Fruit fly (Drosophila melanogaster) whole organism: ENCODE results near the gene da.

Experiments
- CG8478 ChIP-seq: fragments of >200 bp; optimal IDR thresholded peaks from 2 replicates; lab custom pipeline; 2018; ENCODE audit warnings: inconsistent platforms
- Dll ChIP-seq: fragments of >200 bp; optimal IDR thresholded peaks from 2 replicates; lab custom pipeline; 2017
- EcR ChIP-seq, 2 experiments: fragments of >200 bp; optimal IDR thresholded peaks; 2 replicates each; lab custom pipeline; 2017; ENCODE audit warnings: missing biosample characterization in 2 of 2, missing genetic modification characterization in 2 of 2, missing genetic modification reagents in 2 of 2
- pan ChIP-seq: fragments of >200 bp; optimal IDR thresholded peaks from 2 replicates; lab custom pipeline; 2017
- psq ChIP-seq: fragments of >200 bp; optimal IDR thresholded peaks from 2 replicates; lab custom pipeline; 2017
- usp ChIP-seq: fragments of >200 bp; optimal IDR thresholded peaks from 2 replicates; lab custom pipeline; 2017; ENCODE audit warnings: missing biosample characterization, missing genetic modification characterization, mixed read lengths

The da gene

DNA sequence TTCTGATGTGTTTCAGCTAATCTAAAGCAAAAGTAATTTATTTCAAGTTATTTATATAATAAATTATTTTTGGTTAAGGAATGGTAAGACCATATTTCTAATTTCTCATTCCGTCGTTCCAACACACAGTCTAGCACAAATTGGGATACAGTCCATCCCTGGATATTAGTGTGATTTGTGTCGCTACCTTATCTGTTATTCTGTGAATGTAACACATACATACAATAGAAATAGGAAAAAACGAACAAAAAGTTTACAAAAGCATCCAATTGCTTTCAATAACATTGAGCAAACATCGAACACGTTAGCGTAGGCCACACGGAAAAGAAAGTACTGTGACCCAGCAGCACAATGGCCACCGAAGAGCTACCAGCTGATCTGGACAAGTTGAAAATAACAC is 21.4 kb upstream of the da start, which contains the start of gene CG5056:
Gene CG5056 (plus strand): TSS at position 168 of the 400 bp plus-strand sequence.
- TF ChIP-seq psq (lab: Kevin White, UChicago) = no peak
- no peak for TF ChIP-seq usp (GFP tag; lab: Kevin White, UChicago)
- TF ChIP-seq pan (lab: Kevin White, UChicago) = no peak
- TF ChIP-seq Dll (lab: Kevin White, UChicago) = no peak
- TF ChIP-seq EcR (GFP tag; optimal IDR thresholded peaks at IDR 0.05; lab: Kevin White, UChicago) = no peak

DNA sequence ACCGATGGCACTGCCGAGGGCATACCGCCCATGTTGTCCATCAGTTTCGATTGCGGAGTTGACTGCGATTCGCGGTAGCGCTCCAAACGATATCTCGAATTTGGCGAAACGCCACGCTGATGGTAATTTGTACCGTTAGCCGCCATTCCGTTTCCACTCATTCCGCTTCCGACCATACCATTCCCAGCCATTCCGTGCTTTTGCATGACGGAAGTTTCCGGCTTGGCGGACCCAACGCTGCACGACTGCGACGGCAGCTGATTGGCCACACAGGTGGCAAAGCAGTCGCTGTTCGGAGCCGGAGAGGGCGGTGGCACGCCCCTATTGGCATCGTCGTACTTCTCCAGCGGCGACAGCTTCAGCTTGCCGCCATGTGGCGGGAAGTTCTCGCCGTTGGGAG is 15.6 kb upstream of the da start:
- no peak for TF ChIP-seq Dll (lab: Kevin White, UChicago)
- no peak for TF ChIP-seq psq (lab: Kevin White, UChicago)
- no peak for TF ChIP-seq pan (lab: Kevin White, UChicago)
- TF ChIP-seq EcR (GFP tag; optimal IDR thresholded peaks at IDR 0.05; lab: Kevin White, UChicago) = no peak
- no peak for TF ChIP-seq CG8478 (lab: Kevin White, UChicago)
- TF ChIP-seq usp (GFP tag; lab: Kevin White, UChicago) = no peak

DNA sequence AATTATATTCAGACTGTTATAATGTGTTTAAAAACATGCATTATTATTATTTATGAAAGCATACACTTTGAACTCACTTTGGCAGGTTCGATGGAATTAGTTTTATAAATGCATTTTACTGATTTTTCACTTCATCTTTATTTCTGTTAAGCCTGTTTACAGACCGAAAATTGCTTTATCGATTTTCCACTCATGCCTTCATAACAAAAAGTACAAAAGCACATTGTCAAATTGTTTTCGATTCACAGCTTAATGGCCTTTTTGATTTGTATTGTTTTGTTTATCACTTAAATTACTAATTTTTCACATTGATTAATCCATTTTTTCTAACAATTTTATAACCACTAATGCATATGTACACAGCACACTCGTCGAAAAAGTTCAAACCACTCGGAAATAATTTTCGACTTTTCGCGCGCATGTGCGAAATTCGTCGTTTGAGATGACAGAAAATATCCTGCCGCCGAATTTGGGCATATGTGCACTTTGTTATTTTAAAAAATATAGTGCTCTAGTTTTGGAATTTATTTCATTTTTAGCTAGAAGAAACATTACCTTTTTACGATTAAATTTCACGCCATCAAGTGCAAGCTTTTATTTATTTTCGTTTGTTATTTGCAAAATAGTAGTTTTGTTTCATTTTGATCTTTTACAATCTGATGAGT is 14.2 kb upstream of the da start, which contains the start of gene rho-5:
Gene rho-5 (minus strand): TSS at position 296 of the 665 bp plus-strand sequence.
- TF ChIP-seq EcR (GFP tag; optimal IDR thresholded peaks at IDR 0.05; lab: Kevin White, UChicago) = no peak
- no peak for TF ChIP-seq Dll (lab: Kevin White, UChicago)
- no peak for TF ChIP-seq pan (lab: Kevin White, UChicago)
- TF ChIP-seq psq (lab: Kevin White, UChicago) = no peak
- TF ChIP-seq CG8478 (lab: Kevin White, UChicago) = no peak
- no peak for TF ChIP-seq usp (GFP tag; lab: Kevin White, UChicago)

- TF ChIP-seq pan (lab: Kevin White, UChicago) (peak; percentile 21), Dll (lab: Kevin White, UChicago) (no peak)
Measured at dm6 chr2L:10375464-10376236, 12.3 kb upstream of the da start, which contains the start of the genes CG33303 and dpr19. Gene CG33303 (minus strand): TSS chr2L:10375757. Gene dpr19 (plus strand): TSS chr2L:10376168.

dm6 chr2L:10376276-10376675 is 11.6 kb upstream of the da start:
- peak; percentile 2 for TF ChIP-seq pan (lab: Kevin White, UChicago)
- no peak for TF ChIP-seq psq (lab: Kevin White, UChicago)
- TF ChIP-seq usp (GFP tag; lab: Kevin White, UChicago) = no peak
- no peak for TF ChIP-seq CG8478 (lab: Kevin White, UChicago)

- TF ChIP-seq psq (lab: Kevin White, UChicago) (no peak), EcR (GFP tag; optimal IDR thresholded peaks at IDR 0.05; lab: Kevin White, UChicago) (no peak), CG8478 (lab: Kevin White, UChicago) (no peak), Dll (lab: Kevin White, UChicago) (no peak), usp (GFP tag; lab: Kevin White, UChicago) (no peak), pan (lab: Kevin White, UChicago) (no peak)
Measured at dm6 chr2L:10378631-10379030, 9.3 kb upstream of the da start.

dm6 chr2L:10379865-10380264 is 8.0 kb upstream of the da start, which contains the start of gene gny:
Gene gny (plus strand): TSS chr2L:10380103.
- TF ChIP-seq psq (lab: Kevin White, UChicago) (no peak), EcR (GFP tag; optimal IDR thresholded peaks at IDR 0.05; lab: Kevin White, UChicago) (no peak), CG8478 (lab: Kevin White, UChicago) (no peak), pan (lab: Kevin White, UChicago) (no peak), usp (GFP tag; lab: Kevin White, UChicago) (no peak), Dll (lab: Kevin White, UChicago) (no peak)

- TF ChIP-seq usp (GFP tag; lab: Kevin White, UChicago) (no peak), CG8478 (lab: Kevin White, UChicago) (no peak), EcR (GFP tag; optimal IDR thresholded peaks at IDR 0.05; lab: Kevin White, UChicago) (no peak), Dll (lab: Kevin White, UChicago) (no peak), psq (lab: Kevin White, UChicago) (no peak), pan (lab: Kevin White, UChicago) (no peak)
Measured at dm6 chr2L:10381890-10382450, 5.9 kb upstream of the da start, which contains the start of gene CG5096. Gene CG5096 (plus strand): TSS chr2L:10382263.

DNA sequence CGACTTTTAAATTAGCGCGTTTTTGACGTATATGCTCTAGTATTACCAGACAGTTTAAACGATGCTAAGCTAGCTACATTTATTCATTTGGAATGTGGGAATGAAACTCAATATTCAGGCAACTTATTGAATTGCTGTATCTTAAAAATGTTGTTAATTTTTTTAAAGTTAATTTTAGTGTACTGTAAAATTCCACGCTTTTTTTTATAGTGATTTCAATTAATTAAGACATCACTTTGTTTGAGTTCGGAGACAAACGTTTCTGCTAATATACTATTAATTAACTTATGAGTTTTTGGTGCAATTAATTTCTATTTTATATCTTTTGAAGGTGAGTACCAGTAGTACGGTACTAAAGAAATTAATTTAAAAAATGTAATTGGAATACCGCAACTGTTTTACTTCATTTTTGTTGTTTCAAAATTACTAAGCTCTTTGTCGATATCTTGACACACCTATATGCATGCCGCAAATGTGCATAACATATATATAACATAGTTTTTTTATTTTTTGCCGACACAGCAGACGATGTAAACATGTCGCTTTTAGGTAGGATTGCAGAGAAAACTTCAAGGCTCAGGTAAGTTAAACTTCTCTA is 1.6 kb upstream of the da start, which contains the start of the genes Cdk1 and mRpS7:
Gene Cdk1 (minus strand): TSS at position 55 of the 598 bp plus-strand sequence.
Gene mRpS7 (plus strand): TSS at position 455 of the 598 bp plus-strand sequence.
- TF ChIP-seq pan (lab: Kevin White, UChicago) (no peak), EcR (GFP tag; optimal IDR thresholded peaks at IDR 0.05; lab: Kevin White, UChicago) (no peak), psq (lab: Kevin White, UChicago) (no peak), usp (GFP tag; lab: Kevin White, UChicago) (no peak), Dll (lab: Kevin White, UChicago) (no peak), CG8478 (lab: Kevin White, UChicago) (no peak)

DNA sequence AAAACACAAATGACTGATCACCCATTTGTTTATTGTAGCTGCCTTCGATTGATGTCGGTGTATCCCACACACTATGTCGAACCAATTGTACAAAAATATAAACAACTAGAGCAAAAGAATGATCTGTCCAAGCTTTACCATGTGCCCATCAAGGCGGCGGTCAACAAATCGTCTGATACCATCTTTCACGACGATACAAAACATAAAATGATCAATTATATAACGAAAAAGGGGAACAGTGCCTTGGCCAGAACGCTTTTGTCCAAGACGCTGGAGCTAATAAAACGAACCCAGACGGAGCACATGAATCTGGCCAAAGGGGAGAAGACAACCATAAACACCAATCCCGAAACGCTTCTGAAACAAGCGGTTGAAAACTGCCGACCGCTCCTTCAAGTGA is 1.1 kb upstream of the da start:
- TF ChIP-seq CG8478 (lab: Kevin White, UChicago) (no peak), pan (lab: Kevin White, UChicago) (no peak), psq (lab: Kevin White, UChicago) (no peak), usp (GFP tag; lab: Kevin White, UChicago) (no peak), EcR (GFP tag; optimal IDR thresholded peaks at IDR 0.05; lab: Kevin White, UChicago) (no peak), Dll (lab: Kevin White, UChicago) (no peak)
